Worm (Caenorhabditis elegans) whole organism, L1 larva: ENCODE results near the gene F16B4.5.

Experiments
- C16A3.4 ChIP-seq: fragments of 150-350 bp; optimal IDR thresholded peaks from 2 replicates; lab custom pipeline; 2014; ENCODE audit warnings: missing biosample characterization, missing genetic modification characterization
- C34B4.2 ChIP-seq: sonication (generic microtip); optimal IDR thresholded peaks from 2 replicates; lab custom pipeline; 2017; ENCODE audit warnings: mild to moderate bottlenecking, missing genetic modification characterization, missing compliant biosample characterization
- F16B12.6 ChIP-seq: fragments of 150-350 bp; optimal IDR thresholded peaks from 2 replicates; lab custom pipeline; 2014; ENCODE audit warnings: missing biosample characterization, missing genetic modification characterization
- ceh-90 ChIP-seq: sonication (generic microtip); optimal IDR thresholded peaks from 2 replicates; lab custom pipeline; 2016; ENCODE audit warnings: missing genetic modification characterization, missing compliant biosample characterization
- elt-3 ChIP-seq, 6 experiments: fragments of 150-350 bp in 1 of 6; sonication (generic microtip); optimal IDR thresholded peaks; 2 replicates each; lab custom pipeline; 2017 to 2018; ENCODE audit warnings: missing biosample characterization in 6 of 6, missing genetic modification characterization in 6 of 6, inconsistent platforms in 1 of 6
- ets-5 ChIP-seq: fragments of 200-800 bp; sonication (Bioruptor generic); IDR thresholded peaks from 2 replicates; pipeline ENCODE4 v1.3.6; 2022; ENCODE audit warnings: missing genetic modification characterization, missing compliant biosample characterization
- fkh-4 ChIP-seq: sonication (generic microtip); optimal IDR thresholded peaks from 2 replicates; lab custom pipeline; 2016; ENCODE audit warnings: missing compliant biosample characterization, missing genetic modification characterization, borderline replicate concordance
- fos-1 ChIP-seq: fragments of 150-350 bp; optimal IDR thresholded peaks from 2 replicates; lab custom pipeline; 2014; ENCODE audit warnings: missing biosample characterization, missing genetic modification characterization
- hpl-2 ChIP-seq: fragments of 150-350 bp; optimal IDR thresholded peaks from 2 replicates; lab custom pipeline; 2014; ENCODE audit warnings: missing biosample characterization, missing genetic modification reagents, missing genetic modification characterization
- irx-1 ChIP-seq: sonication (generic microtip); optimal IDR thresholded peaks from 2 replicates; lab custom pipeline; 2016; ENCODE audit warnings: missing genetic modification characterization, missing compliant biosample characterization
- lin-15B ChIP-seq: fragments of 150-350 bp; sonication (generic microtip); optimal IDR thresholded peaks from 3 replicates; lab custom pipeline; 2014; ENCODE audit warnings: missing biosample characterization, missing genetic modification characterization
- lin-39 ChIP-seq: fragments of 150-350 bp; optimal IDR thresholded peaks from 2 replicates; lab custom pipeline; 2014; ENCODE audit warnings: missing biosample characterization, missing genetic modification reagents, missing genetic modification characterization
- nhr-12 ChIP-seq: sonication (generic microtip); optimal IDR thresholded peaks from 2 replicates; lab custom pipeline; 2017; ENCODE audit warnings: missing biosample characterization, missing genetic modification characterization
- nhr-19 ChIP-seq: fragments of 200-800 bp; sonication (Bioruptor generic); conservative IDR thresholded peaks from 2 replicates; pipeline ENCODE4 v1.3.6; 2022; ENCODE audit warnings: missing genetic modification characterization, missing compliant biosample characterization
- nhr-85 ChIP-seq: sonication (generic microtip); peaks from one replicate; lab custom pipeline; 2016; ENCODE audit warnings: missing genetic modification characterization, inconsistent platforms, missing compliant biosample characterization
- pqm-1 ChIP-seq: sonication (generic microtip); optimal IDR thresholded peaks from 3 replicates; lab custom pipeline; 2017; ENCODE audit warnings: missing biosample characterization, missing genetic modification characterization
- snpc-4 ChIP-seq: fragments of 150-350 bp; optimal IDR thresholded peaks from 2 replicates; lab custom pipeline; 2014; ENCODE audit warnings: missing biosample characterization, missing genetic modification characterization
- sox-4 ChIP-seq: sonication (generic microtip); optimal IDR thresholded peaks from 2 replicates; lab custom pipeline; 2016; ENCODE audit warnings: missing genetic modification characterization, missing compliant biosample characterization
- sptf-1 ChIP-seq: fragments of 150-350 bp; optimal IDR thresholded peaks from 2 replicates; lab custom pipeline; 2014; ENCODE audit warnings: missing biosample characterization, missing genetic modification characterization
- unc-30 ChIP-seq: sonication (generic microtip); optimal IDR thresholded peaks from 2 replicates; lab custom pipeline; 2017; ENCODE audit warnings: missing biosample characterization, missing genetic modification characterization
- unc-62 ChIP-seq: fragments of 150-350 bp; optimal IDR thresholded peaks from 2 replicates; lab custom pipeline; 2014; ENCODE audit warnings: missing biosample characterization, missing genetic modification reagents, missing genetic modification characterization
- unc-86 ChIP-seq: sonication (generic microtip); optimal IDR thresholded peaks from 2 replicates; lab custom pipeline; 2016; ENCODE audit warnings: missing genetic modification characterization, missing compliant biosample characterization
- xbp-1 ChIP-seq: sonication (generic microtip); optimal IDR thresholded peaks from 2 replicates; lab custom pipeline; 2016; ENCODE audit warnings: missing genetic modification characterization, missing compliant biosample characterization

F16B4.5 gene

ce11 chrV:1635859-1636258 is 47.6 kb downstream of the F16B4.5 start, which contains the start of gene str-222:
TSS of gene str-222 (plus strand) at chrV:1636159.
- TF ChIP-seq sox-4, result no peak
- TF ChIP-seq F16B12.6, result no peak
- TF ChIP-seq xbp-1 (tag; lab: Kevin White, UChicago), result no peak
- no peak for TF ChIP-seq ets-5
- no peak for TF ChIP-seq C16A3.4 (tag; lab: Kevin White, UChicago)
- no peak for TF ChIP-seq lin-15B (tag; lab: Kevin White, UChicago)
- no peak for TF ChIP-seq unc-86 (tag; lab: Kevin White, UChicago)
- no peak for TF ChIP-seq C34B4.2
- TF ChIP-seq nhr-12, result no peak
- TF ChIP-seq fos-1 (tag; lab: Kevin White, UChicago), result no peak
- no peak for TF ChIP-seq nhr-85 (tag; lab: Kevin White, UChicago)
- TF ChIP-seq sptf-1 (tag; lab: Kevin White, UChicago), result no peak
- no peak for TF ChIP-seq irx-1 (tag; lab: Kevin White, UChicago)
- no peak for TF ChIP-seq unc-62 (GFP tag; lab: Kevin White, UChicago)
- TF ChIP-seq hpl-2, result no peak
- TF ChIP-seq ceh-90 (tag; lab: Kevin White, UChicago), result no peak
- no peak for TF ChIP-seq fkh-4
- TF ChIP-seq elt-3 (tag; optimal IDR thresholded peaks at IDR 0.05; lab: Kevin White, UChicago), result no peak
- no peak for TF ChIP-seq nhr-19 (GFP tag; lab: Robert Waterston, UW)
- TF ChIP-seq lin-39, result no peak
- TF ChIP-seq, all 84 proteins: peak for 0

- TF ChIP-seq unc-30 (tag; lab: Kevin White, UChicago), result no peak
- no peak for TF ChIP-seq nhr-12
- TF ChIP-seq pqm-1, result no peak
- no peak for TF ChIP-seq snpc-4
These were observed 51.8 kb downstream of the F16B4.5 start, which contains the start of gene str-221 for ce11 chrV:1640008-1640407. TSS of gene str-221 (plus strand) at chrV:1640308.
